Comparison of ENCODE assay signal across 2 fruit fly cellular contexts in the genomic region with DNA sequence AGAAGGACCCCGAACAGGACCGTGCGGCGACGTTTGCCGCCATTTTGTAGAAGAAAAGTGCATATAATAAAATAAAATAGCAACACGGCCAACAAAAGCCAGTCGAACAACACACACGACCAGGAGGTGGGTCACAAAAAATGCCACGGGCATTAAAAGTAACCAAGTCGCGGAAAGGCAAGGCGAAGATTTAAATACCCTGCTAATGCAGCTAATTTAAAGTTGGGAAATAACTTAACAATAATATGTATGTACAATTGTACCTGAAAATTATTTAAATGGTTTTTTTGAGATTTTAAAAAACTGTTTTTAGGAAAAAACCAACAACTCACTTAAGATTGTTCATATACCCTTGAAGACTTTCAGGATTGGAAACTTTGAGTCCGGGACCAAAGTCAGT.
TF ChIP-seq lines count a peak whose summit lies in the region.

No protein-coding gene starts in this region.

- no peak for TF ChIP-seq CTCF in whole organism, embryonic (GFP tag; optimal IDR thresholded peaks at IDR 0.05; lab: Kevin White, UChicago)

TF ChIP-seq in whole organism, embryonic, 481 proteins besides CTCF, POLR2A, EP300 and RAD21:
- TF ChIP-seq CG13296 (GFP tag; optimal IDR thresholded peaks at IDR 0.05; lab: Kevin White, UChicago): no peak
- TF ChIP-seq row (GFP tag; IDR thresholded peaks at IDR 0.05; lab: Robert Waterston, UW): peak; percentile 42; the same call in 2 of the 3 replicates
- no peak for TF ChIP-seq CG17829 (tag; optimal IDR thresholded peaks at IDR 0.05; lab: Kevin White, UChicago)
- no peak for TF ChIP-seq cas (GFP tag; IDR thresholded peaks at IDR 0.05; lab: Robert Waterston, UW)
- TF ChIP-seq Med (GFP tag; lab: Kevin White, UChicago): peak; percentile 19
- TF ChIP-seq D19A (tag; optimal IDR thresholded peaks at IDR 0.05; lab: Kevin White, UChicago): peak; percentile 78
- peak; percentile 73 for TF ChIP-seq sens (GFP tag; lab: Kevin White, UChicago)
- no peak for TF ChIP-seq schlank (tag; optimal IDR thresholded peaks at IDR 0.05; lab: Kevin White, UChicago)
- peak; percentile 17 for TF ChIP-seq gem (tag; optimal IDR thresholded peaks at IDR 0.05; lab: Kevin White, UChicago)

TF ChIP-seq in whole organism, prepupa, 60 proteins besides CTCF, POLR2A, EP300 and RAD21:
- TF ChIP-seq CG34406 (GFP tag; optimal IDR thresholded peaks at IDR 0.05; lab: Kevin White, UChicago): no peak
- TF ChIP-seq Eip75B (GFP tag; optimal IDR thresholded peaks at IDR 0.05; lab: Kevin White, UChicago): no peak
- no peak for TF ChIP-seq Ets96B (tag; optimal IDR thresholded peaks at IDR 0.05; lab: Kevin White, UChicago)
- TF ChIP-seq OdsH (GFP tag; optimal IDR thresholded peaks at IDR 0.05; lab: Kevin White, UChicago): no peak
- TF ChIP-seq CG7368 (GFP tag; optimal IDR thresholded peaks at IDR 0.05; lab: Kevin White, UChicago): no peak
- TF ChIP-seq Eip78C (GFP tag; lab: Kevin White, UChicago): peak; percentile 46
- no peak for TF ChIP-seq pdm3 (GFP tag; optimal IDR thresholded peaks at IDR 0.05; lab: Kevin White, UChicago)
- TF ChIP-seq CG3919 (GFP tag; optimal IDR thresholded peaks at IDR 0.05; lab: Kevin White, UChicago): no peak
- TF ChIP-seq dac (GFP tag; optimal IDR thresholded peaks at IDR 0.05; lab: Kevin White, UChicago): no peak
- no peak for TF ChIP-seq net (GFP tag; optimal IDR thresholded peaks at IDR 0.05; lab: Kevin White, UChicago)
- TF ChIP-seq Lpt (GFP tag; optimal IDR thresholded peaks at IDR 0.05; lab: Kevin White, UChicago): no peak
- no peak for TF ChIP-seq CG6854 (GFP tag; optimal IDR thresholded peaks at IDR 0.05; lab: Kevin White, UChicago)
- no peak for TF ChIP-seq CG6792 (GFP tag; optimal IDR thresholded peaks at IDR 0.05; lab: Kevin White, UChicago)
- no peak for TF ChIP-seq CG31627 (GFP tag; optimal IDR thresholded peaks at IDR 0.05; lab: Kevin White, UChicago)
- TF ChIP-seq Sox15 (GFP tag; optimal IDR thresholded peaks at IDR 0.05; lab: Kevin White, UChicago): no peak
- peak; percentile 26; the same call in 1 of the 3 replicates for TF ChIP-seq CG8119 (GFP tag; IDR thresholded peaks at IDR 0.05; lab: Robert Waterston, UW)
